Worm (Caenorhabditis elegans) whole organism, young adult: ENCODE results near the gene vps-29.

ENCODE experiments used
- B0336.3 ChIP-seq: fragments of 200-800 bp; sonication (Bioruptor generic); IDR thresholded peaks from 2 replicates; pipeline ENCODE4 v1.3.6; 2022; ENCODE audit warnings: missing genetic modification characterization, missing compliant biosample characterization
- dpl-1 ChIP-seq: fragments of 150-350 bp; optimal IDR thresholded peaks from 2 replicates; lab custom pipeline; 2014; ENCODE audit warnings: missing biosample characterization, missing genetic modification reagents, missing genetic modification characterization
- let-526 ChIP-seq: fragments of 200-800 bp; sonication (Bioruptor generic); IDR thresholded peaks from 2 replicates; pipeline ENCODE4 v1.3.6; 2022; ENCODE audit warnings: missing genetic modification reagents, missing genetic modification characterization, missing compliant biosample characterization
- lsl-1 ChIP-seq: fragments of 200-800 bp; sonication (Bioruptor generic); optimal IDR thresholded peaks from 2 replicates; lab custom pipeline; 2018; ENCODE audit warnings: mild to moderate bottlenecking, missing genetic modification characterization, moderate library complexity, missing compliant biosample characterization
- repo-1 ChIP-seq: sonication (generic microtip); optimal IDR thresholded peaks from 2 replicates; lab custom pipeline; 2017; ENCODE audit warnings: mild to moderate bottlenecking, missing genetic modification characterization, missing compliant biosample characterization
- sdz-38 ChIP-seq: sonication (generic microtip); optimal IDR thresholded peaks from 2 replicates; lab custom pipeline; 2016; ENCODE audit warnings: missing genotype, missing genetic modification characterization, missing compliant biosample characterization
- tlf-1 ChIP-seq: fragments of 200-800 bp; sonication (Bioruptor generic); optimal IDR thresholded peaks from 2 replicates; lab custom pipeline; 2018; ENCODE audit warnings: mild to moderate bottlenecking, missing genetic modification characterization, missing compliant biosample characterization
- unc-130 ChIP-seq: sonication (generic microtip); optimal IDR thresholded peaks from 2 replicates; lab custom pipeline; 2016; ENCODE audit warnings: missing genetic modification reagents, missing genetic modification characterization, missing compliant biosample characterization

DNA sequence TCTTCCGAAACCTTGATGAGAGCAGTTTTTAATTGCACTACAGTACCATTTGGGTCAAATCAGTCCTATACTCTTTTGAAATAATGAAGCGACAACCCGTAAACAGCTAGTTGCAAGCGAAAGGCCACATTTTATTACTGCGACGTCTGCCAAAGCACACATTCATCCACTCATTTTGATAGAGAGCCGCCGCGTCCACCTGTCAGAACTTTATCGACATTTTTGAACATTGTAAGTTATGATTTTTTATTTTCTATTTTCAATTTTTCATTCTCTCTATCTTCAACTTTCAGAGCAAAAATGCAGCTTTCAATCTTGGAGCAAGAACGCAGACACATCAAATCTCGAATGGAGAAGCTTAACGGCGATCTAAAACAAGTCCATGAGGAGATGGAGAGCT lies 27.9 kb upstream of the vps-29 start, which contains the start of gene K08E5.6:
- TF ChIP-seq let-526 (GFP tag; lab: Robert Waterston, UW) (no peak), repo-1 (no peak), B0336.3 (no peak), tlf-1 (GFP tag; lab: Kevin White, UChicago) (no peak), dpl-1 (GFP tag; lab: Kevin White, UChicago) (no peak), sdz-38 (tag; lab: Kevin White, UChicago) (no peak), unc-130 (GFP tag; lab: Kevin White, UChicago) (no peak), lsl-1 (GFP tag; lab: Kevin White, UChicago) (no peak)
